Worm (Caenorhabditis elegans): ENCODE data around the gene C05G5.3.

ce11 chrX:14767813-14768212, 16.0 kb upstream of the C05G5.3 start:
- no peak for TF ChIP-seq ceh-82 (tag; optimal IDR thresholded peaks at IDR 0.05)
- TF ChIP-seq lin-14 (GFP tag; optimal IDR thresholded peaks at IDR 0.05): no peak
- TF ChIP-seq nhr-76 (tag; optimal IDR thresholded peaks at IDR 0.05): no peak
- TF ChIP-seq nhr-237 (tag; optimal IDR thresholded peaks at IDR 0.05): no peak
- no peak for TF ChIP-seq xbp-1 (tag; optimal IDR thresholded peaks at IDR 0.05)
- no peak for TF ChIP-seq nhr-28 (tag; optimal IDR thresholded peaks at IDR 0.05)
- no peak for TF ChIP-seq zip-4 (GFP tag; optimal IDR thresholded peaks at IDR 0.05)
- TF ChIP-seq lin-13 (GFP tag; optimal IDR thresholded peaks at IDR 0.05): no peak
- no peak for TF ChIP-seq jun-1 (tag; optimal IDR thresholded peaks at IDR 0.05)
- no peak for TF ChIP-seq egl-27 (tag; optimal IDR thresholded peaks at IDR 0.05)
- TF ChIP-seq snpc-4 (tag; optimal IDR thresholded peaks at IDR 0.05): no peak

Measured in whole organism, L1 larva.